Fruit fly (Drosophila melanogaster) Kc167 (cell line): ENCODE measurements around the gene enc.

Source experiments
- Myc ChIP-seq: fragments of >200 bp; optimal IDR thresholded peaks from 2 replicates; lab custom pipeline; 2017; ENCODE audit warnings: missing external identifiers
- h ChIP-seq: fragments of >200 bp; optimal IDR thresholded peaks from 3 replicates; lab custom pipeline; 2018; ENCODE audit warnings: missing external identifiers
- psq ChIP-seq: fragments of >200 bp; optimal IDR thresholded peaks from 2 replicates; lab custom pipeline; 2017; ENCODE audit warnings: missing external identifiers

dm6 chr3L:3785002-3785661 lies 33.3 kb upstream of the enc start:
- no peak for TF ChIP-seq h (lab: Kevin White, UChicago)
- TF ChIP-seq psq (lab: Kevin White, UChicago), result no peak
- no peak for TF ChIP-seq Myc
